Worm (Caenorhabditis elegans): ENCODE data around the gene nhr-76.

Gene nhr-76

DNA sequence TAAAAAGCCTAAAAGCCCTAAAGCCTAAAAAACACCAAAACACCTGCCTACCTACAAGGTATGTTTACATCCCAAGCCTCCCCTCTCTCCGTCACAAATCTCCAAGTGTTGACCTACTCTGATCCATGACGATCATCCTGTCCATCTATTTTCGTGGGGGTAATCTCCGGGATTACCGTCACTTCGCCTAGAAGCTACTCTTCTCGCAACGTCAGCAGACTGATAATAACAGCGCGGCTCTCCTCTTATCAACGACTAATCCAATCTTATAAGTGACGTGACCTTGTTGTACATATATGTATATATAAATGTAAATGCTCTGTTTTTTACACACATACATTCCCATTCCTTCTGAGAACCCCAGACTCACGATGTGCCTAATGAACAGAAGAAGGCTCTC, 21.0 kb downstream of the nhr-76 start:
- no peak for TF ChIP-seq mab-5 (tag; optimal IDR thresholded peaks at IDR 0.05)
- no peak for TF ChIP-seq lin-32 (GFP tag; optimal IDR thresholded peaks at IDR 0.05)
- TF ChIP-seq ztf-11 (tag; optimal IDR thresholded peaks at IDR 0.05), result no peak
- no peak for TF ChIP-seq ces-1 (GFP tag; optimal IDR thresholded peaks at IDR 0.05)
- TF ChIP-seq zip-8 (tag; optimal IDR thresholded peaks at IDR 0.05), result no peak
- no peak for TF ChIP-seq nhr-2 (tag; optimal IDR thresholded peaks at IDR 0.05)
- TF ChIP-seq nhr-12 (tag; optimal IDR thresholded peaks at IDR 0.05), result no peak
- TF ChIP-seq blmp-1 (tag; optimal IDR thresholded peaks at IDR 0.05), result no peak
- no peak for TF ChIP-seq tbx-8 (GFP tag; optimal IDR thresholded peaks at IDR 0.05)
- TF ChIP-seq unc-120 (tag; optimal IDR thresholded peaks at IDR 0.05; ENCODE audit: poor library complexity, severe bottlenecking), result no peak

DNA sequence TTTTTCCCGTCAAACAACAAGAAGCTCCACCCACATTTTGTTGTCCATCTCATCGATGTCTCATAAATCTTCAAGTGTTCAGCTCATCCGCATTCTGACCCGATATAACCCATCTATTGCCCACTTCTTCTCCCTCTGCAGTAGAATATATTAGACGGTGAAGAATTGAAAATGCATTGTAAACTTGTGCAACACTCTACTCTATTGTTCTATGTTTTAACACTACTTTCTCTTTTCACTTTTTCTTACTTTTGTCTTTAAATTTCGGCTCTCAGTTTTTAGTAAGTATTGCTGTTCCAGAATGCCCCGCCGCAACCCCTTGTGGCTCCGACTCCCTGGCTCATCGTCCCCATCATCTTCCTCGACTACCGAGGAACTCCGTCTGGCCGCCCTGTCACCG, 22.0 kb downstream of the nhr-76 start, which contains the start of gene K11H12.9:
Gene K11H12.9 (plus strand): TSS at position 301 of the 400 bp plus-strand sequence.
- TF ChIP-seq unc-39 (tag; optimal IDR thresholded peaks at IDR 0.05) (no peak), bed-3 (GFP tag; optimal IDR thresholded peaks at IDR 0.05) (no peak)

DNA sequence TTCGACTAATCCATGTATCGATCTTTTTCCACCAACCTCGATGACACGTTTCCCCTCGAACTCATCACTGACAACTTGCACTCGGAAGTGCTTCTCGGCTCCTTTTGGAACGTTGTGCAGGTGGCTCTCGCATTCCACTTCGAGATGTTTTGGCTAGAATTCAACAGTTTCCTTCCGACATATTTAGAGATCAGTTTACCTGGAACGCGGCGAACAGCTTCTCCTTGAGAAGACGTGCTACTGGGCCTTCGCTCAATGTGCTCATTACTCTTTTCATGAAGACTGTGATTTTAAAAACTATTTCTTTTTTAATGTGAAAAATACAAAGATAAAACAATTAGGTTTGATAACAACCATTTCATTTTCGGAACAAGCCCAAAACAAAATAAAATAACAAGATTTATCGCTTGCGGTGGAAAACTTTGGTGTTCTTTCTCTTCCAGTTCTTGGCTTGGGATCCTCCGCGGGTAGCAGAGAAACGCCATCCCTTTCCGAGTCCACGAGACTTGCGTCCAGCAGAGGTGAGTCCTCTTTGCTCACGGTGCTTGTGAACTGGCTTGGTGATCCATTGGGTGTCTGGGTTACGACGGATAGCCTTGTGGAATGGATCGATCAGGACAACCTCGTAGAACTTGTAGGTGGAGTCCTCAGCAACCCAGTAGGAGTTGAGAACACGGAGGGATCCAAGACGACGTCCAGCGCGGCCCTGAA, 26.0 kb downstream of the nhr-76 start, which contains the start of gene K11H12.1:
Gene K11H12.1 (minus strand): TSS at position 284 of the 711 bp plus-strand sequence.
- TF ChIP-seq elt-1 (tag; optimal IDR thresholded peaks at IDR 0.05; ENCODE audit: borderline replicate concordance, insufficient read depth), result no peak
- TF ChIP-seq ces-1 (GFP tag; optimal IDR thresholded peaks at IDR 0.05), result no peak
- no peak for TF ChIP-seq zip-8 (tag; optimal IDR thresholded peaks at IDR 0.05)
- no peak for TF ChIP-seq hlh-1 (tag; optimal IDR thresholded peaks at IDR 0.05)
- no peak for TF ChIP-seq ceh-43 (GFP tag; optimal IDR thresholded peaks at IDR 0.05)
- TF ChIP-seq ztf-11 (tag; optimal IDR thresholded peaks at IDR 0.05), result no peak
- no peak for TF ChIP-seq lin-13 (tag; optimal IDR thresholded peaks at IDR 0.05)
- TF ChIP-seq M03D4.4 (tag; optimal IDR thresholded peaks at IDR 0.05), result no peak
- TF ChIP-seq nhr-76 (tag; optimal IDR thresholded peaks at IDR 0.05), result no peak
- TF ChIP-seq nhr-12 (tag; optimal IDR thresholded peaks at IDR 0.05), result no peak
- no peak for TF ChIP-seq ham-2 (GFP tag; optimal IDR thresholded peaks at IDR 0.05)
- no peak for TF ChIP-seq pha-4 (tag; optimal IDR thresholded peaks at IDR 0.05)
- TF ChIP-seq nhr-28 (tag; optimal IDR thresholded peaks at IDR 0.05), result no peak
- TF ChIP-seq ceh-83 (GFP tag; optimal IDR thresholded peaks at IDR 0.05), result no peak
- no peak for TF ChIP-seq lsy-2 (tag; optimal IDR thresholded peaks at IDR 0.05)
- no peak for TF ChIP-seq unc-39 (tag; optimal IDR thresholded peaks at IDR 0.05)

DNA sequence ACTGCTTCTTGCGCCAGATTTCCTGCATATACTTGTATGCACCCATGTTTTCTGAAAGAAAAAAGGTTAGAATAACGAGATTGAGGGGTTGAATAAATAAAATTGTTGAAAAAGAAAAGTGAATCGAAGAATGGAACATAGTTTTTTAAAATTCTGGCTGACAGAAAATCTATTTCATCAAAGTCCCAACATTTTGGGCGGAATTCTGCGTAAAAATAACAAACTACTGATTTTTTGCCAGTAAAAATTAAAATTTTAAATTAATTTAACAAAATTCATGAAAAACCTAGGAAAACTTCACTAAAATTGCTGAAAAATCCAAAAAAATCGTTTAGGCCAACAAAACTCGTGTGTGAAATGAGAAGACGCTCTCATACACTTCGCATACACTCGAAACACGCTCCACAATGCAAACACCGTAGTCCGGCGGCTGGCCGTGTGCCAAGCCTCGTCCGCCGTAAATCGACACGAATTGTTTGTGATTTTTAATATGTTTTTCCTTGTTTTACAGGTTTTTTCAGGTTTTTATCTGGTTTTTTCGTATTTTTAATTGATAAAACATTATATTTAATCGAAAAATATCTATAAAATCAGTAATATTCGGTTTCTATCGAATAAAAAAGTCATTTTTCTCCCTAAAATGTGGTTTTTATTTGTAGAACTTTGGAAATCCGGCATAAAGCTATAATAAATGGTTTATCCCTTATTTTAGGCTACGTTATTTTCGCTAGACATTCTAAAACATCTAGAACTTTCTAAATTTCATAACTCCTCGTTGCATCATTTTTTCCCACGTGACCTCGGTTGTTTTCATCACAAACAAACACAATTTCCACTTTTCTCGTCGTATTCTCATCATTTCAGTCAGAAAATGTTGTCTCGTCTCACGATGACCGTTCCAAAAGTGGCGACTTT, 27.4 kb downstream of the nhr-76 start, which contains the start of the genes rpl-15 and K11H12.8:
Gene rpl-15 (minus strand): TSS at position 51 of the 915 bp plus-strand sequence.
Gene K11H12.8 (plus strand): TSS at position 865 of the 915 bp plus-strand sequence.
- TF ChIP-seq ztf-11 (tag; optimal IDR thresholded peaks at IDR 0.05) (peak; percentile 92), elt-3 (tag; optimal IDR thresholded peaks at IDR 0.05) (peak; percentile 83), unc-39 (tag; optimal IDR thresholded peaks at IDR 0.05) (peak; percentile 62), ceh-39 (tag; optimal IDR thresholded peaks at IDR 0.05) (peak; percentile 96), nhr-12 (tag; optimal IDR thresholded peaks at IDR 0.05) (peak; percentile 76), cnd-1 (tag; optimal IDR thresholded peaks at IDR 0.05) (peak; percentile 96), flh-1 (GFP tag; optimal IDR thresholded peaks at IDR 0.05) (peak; percentile 62), elt-1 (tag; optimal IDR thresholded peaks at IDR 0.05; ENCODE audit: borderline replicate concordance, insufficient read depth) (peak; percentile 74), pha-4 (tag; optimal IDR thresholded peaks at IDR 0.05) (peak; percentile 100), lin-32 (GFP tag; optimal IDR thresholded peaks at IDR 0.05) (peak; percentile 75), snpc-4 (tag; optimal IDR thresholded peaks at IDR 0.05) (no peak), mep-1 (tag; optimal IDR thresholded peaks at IDR 0.05) (peak; percentile 100), ceh-43 (GFP tag; optimal IDR thresholded peaks at IDR 0.05) (peak; percentile 93), nhr-28 (tag; optimal IDR thresholded peaks at IDR 0.05) (peak; percentile 78), mls-2 (tag; optimal IDR thresholded peaks at IDR 0.05) (peak; percentile 95), blmp-1 (tag; optimal IDR thresholded peaks at IDR 0.05) (peak; percentile 38), zip-8 (tag; optimal IDR thresholded peaks at IDR 0.05) (no peak), hlh-1 (tag; optimal IDR thresholded peaks at IDR 0.05) (peak; percentile 90), unc-62 (GFP tag; optimal IDR thresholded peaks at IDR 0.05) (peak; percentile 93), nhr-2 (tag; optimal IDR thresholded peaks at IDR 0.05) (peak; percentile 62), M03D4.4 (tag; optimal IDR thresholded peaks at IDR 0.05) (peak; percentile 97), sptf-1 (tag; optimal IDR thresholded peaks at IDR 0.05) (peak; percentile 98), unc-120 (tag; optimal IDR thresholded peaks at IDR 0.05; ENCODE audit: poor library complexity, severe bottlenecking) (peak; percentile 94), nhr-237 (tag; optimal IDR thresholded peaks at IDR 0.05) (peak; percentile 99), lsy-2 (tag; optimal IDR thresholded peaks at IDR 0.05) (peak; percentile 100), drap-1 (GFP tag; optimal IDR thresholded peaks at IDR 0.05) (peak; percentile 92), lin-13 (tag; optimal IDR thresholded peaks at IDR 0.05) (peak; percentile 100), ham-2 (GFP tag; optimal IDR thresholded peaks at IDR 0.05) (peak; percentile 88), sem-2 (GFP tag; optimal IDR thresholded peaks at IDR 0.05) (peak; percentile 76), ceh-83 (GFP tag; optimal IDR thresholded peaks at IDR 0.05) (peak; percentile 93), mab-5 (tag; optimal IDR thresholded peaks at IDR 0.05) (peak; percentile 86), tbx-8 (GFP tag; optimal IDR thresholded peaks at IDR 0.05) (peak; percentile 94), bed-3 (GFP tag; optimal IDR thresholded peaks at IDR 0.05) (peak; percentile 73), nhr-76 (tag; optimal IDR thresholded peaks at IDR 0.05) (no peak), ces-1 (GFP tag; optimal IDR thresholded peaks at IDR 0.05) (peak; percentile 85)
